Worm (Caenorhabditis elegans) whole organism, late embryonic: ENCODE measurements around the gene gex-2.

Experiments
- ahr-1 ChIP-seq: sonication (generic microtip); optimal IDR thresholded peaks from 2 replicates; lab custom pipeline; 2016; ENCODE audit warnings: missing genetic modification characterization, missing compliant biosample characterization
- ceh-9 ChIP-seq: sonication (generic microtip); optimal IDR thresholded peaks from 2 replicates; lab custom pipeline; 2016; ENCODE audit warnings: mild to moderate bottlenecking, missing genetic modification characterization, inconsistent platforms, missing compliant biosample characterization
- dmd-4 ChIP-seq: sonication (generic microtip); optimal IDR thresholded peaks from 2 replicates; lab custom pipeline; 2016; ENCODE audit warnings: borderline replicate concordance, missing genetic modification characterization, missing compliant biosample characterization
- hlh-13 ChIP-seq: fragments of 200-800 bp; sonication (Bioruptor generic); optimal IDR thresholded peaks from 2 replicates; lab custom pipeline; 2018; ENCODE audit warnings: mild to moderate bottlenecking, missing genetic modification characterization, missing compliant biosample characterization
- nhr-232 ChIP-seq: sonication (generic microtip); optimal IDR thresholded peaks from 2 replicates; lab custom pipeline; 2016; ENCODE audit warnings: missing genetic modification characterization, missing compliant biosample characterization
- pha-4 ChIP-seq: fragments of 150-350 bp; optimal IDR thresholded peaks from 2 replicates; lab custom pipeline; 2018; ENCODE audit warnings: missing biosample characterization, missing genetic modification reagents, missing genetic modification characterization
- sox-2 ChIP-seq: fragments of 200-800 bp; sonication (Bioruptor generic); IDR thresholded peaks from 2 replicates; pipeline ENCODE4 v1.3.6; 2022; ENCODE audit warnings: missing genetic modification reagents, missing genetic modification characterization, missing compliant biosample characterization

ce11 chrIV:564000-564399, 8.6 kb upstream of the gex-2 start:
- no peak for TF ChIP-seq hlh-13 (GFP tag; lab: Kevin White, UChicago)
- TF ChIP-seq ceh-9 (tag; lab: Kevin White, UChicago), result no peak
- TF ChIP-seq pha-4 (tag; lab: Kevin White, UChicago), result no peak
- TF ChIP-seq nhr-232 (tag; lab: Kevin White, UChicago), result no peak
- TF ChIP-seq ahr-1 (tag; lab: Kevin White, UChicago), result no peak
- TF ChIP-seq dmd-4 (tag; lab: Kevin White, UChicago), result no peak
- no peak for TF ChIP-seq sox-2 (GFP tag; lab: Robert Waterston, UW)
